Worm (Caenorhabditis elegans): ENCODE data around the gene T19C3.4.
A peak's percentile ranks its signal among the peaks of the same experiment; 100 is the strongest.

The T19C3.4 gene

ce11 chrIII:656660-657059 is 36.6 kb upstream of the T19C3.4 start:
- TF ChIP-seq blmp-1 (tag; optimal IDR thresholded peaks at IDR 0.05) (peak; percentile 85), isw-1 (GFP tag; IDR thresholded peaks at IDR 0.05) (no peak), elt-3 (tag; optimal IDR thresholded peaks at IDR 0.05) (peak in 1 of 6 experiments; percentile 60), mep-1 (tag; optimal IDR thresholded peaks at IDR 0.05) (peak; percentile 15), F16B12.6 (tag; optimal IDR thresholded peaks at IDR 0.05) (no peak), nhr-85 (tag) (peak; percentile 77), egl-13 (tag; optimal IDR thresholded peaks at IDR 0.05) (no peak), nhr-20 (tag; optimal IDR thresholded peaks at IDR 0.05) (peak; percentile 4), elt-2 (tag; optimal IDR thresholded peaks at IDR 0.05) (no peak), lin-14 (GFP tag; optimal IDR thresholded peaks at IDR 0.05) (peak; percentile 45), snu-23 (GFP tag; optimal IDR thresholded peaks at IDR 0.05) (peak; percentile 9), sox-4 (tag; optimal IDR thresholded peaks at IDR 0.05) (no peak)

ce11 chrIII:654365-654764 is 34.3 kb upstream of the T19C3.4 start:
- no peak for TF ChIP-seq efl-1 (optimal IDR thresholded peaks at IDR 0.05)
- peak in 1 of 2 experiments; percentile 28 for TF ChIP-seq efl-1 (GFP tag; optimal IDR thresholded peaks at IDR 0.05 in 1 of 2)
- peak; percentile 21 for TF ChIP-seq skn-1 (tag; optimal IDR thresholded peaks at IDR 0.05)
- no peak for TF ChIP-seq efl-3 (GFP tag; optimal IDR thresholded peaks at IDR 0.05)
- peak; percentile 68 for TF ChIP-seq blmp-1 (tag; optimal IDR thresholded peaks at IDR 0.05)
- no peak for TF ChIP-seq unc-98 (GFP tag; IDR thresholded peaks at IDR 0.05)

- TF ChIP-seq lin-35 (GFP tag; optimal IDR thresholded peaks at IDR 0.05) (peak in 1 of 2 experiments; percentile 15), efl-1 (optimal IDR thresholded peaks at IDR 0.05) (no peak), efl-1 (GFP tag; optimal IDR thresholded peaks at IDR 0.05 in 1 of 2) (peak in 1 of 2 experiments; percentile 3), jun-1 (tag; optimal IDR thresholded peaks at IDR 0.05) (no peak), nhr-20 (tag; optimal IDR thresholded peaks at IDR 0.05) (no peak), elt-2 (tag; optimal IDR thresholded peaks at IDR 0.05) (peak; percentile 44), lin-14 (GFP tag; optimal IDR thresholded peaks at IDR 0.05) (peak; percentile 42), nhr-90 (tag; optimal IDR thresholded peaks at IDR 0.05; ENCODE audit: poor library complexity) (peak; percentile 2), xbp-1 (tag; optimal IDR thresholded peaks at IDR 0.05) (no peak), nhr-85 (tag) (peak; percentile 43), lir-3 (tag; optimal IDR thresholded peaks at IDR 0.05; ENCODE audit: poor library complexity) (no peak)
Measured at ce11 chrIII:651587-651986, 31.5 kb upstream of the T19C3.4 start.

- peak; percentile 92 for TF ChIP-seq blmp-1 (tag; optimal IDR thresholded peaks at IDR 0.05)
- peak; percentile 46 for TF ChIP-seq nhr-85 (tag)
- no peak for TF ChIP-seq C16A3.4 (tag; optimal IDR thresholded peaks at IDR 0.05)
Measured at ce11 chrIII:650539-650938, 30.5 kb upstream of the T19C3.4 start.

- no peak for TF ChIP-seq alr-1 (tag; optimal IDR thresholded peaks at IDR 0.05; ENCODE audit: borderline replicate concordance)
- no peak for TF ChIP-seq fkh-8 (tag; optimal IDR thresholded peaks at IDR 0.05)
- TF ChIP-seq blmp-1 (tag; optimal IDR thresholded peaks at IDR 0.05) = peak; percentile 60
- TF ChIP-seq nhr-12 (tag; optimal IDR thresholded peaks at IDR 0.05) = no peak
- no peak for TF ChIP-seq vab-15 (tag; optimal IDR thresholded peaks at IDR 0.05)
- TF ChIP-seq elt-3 (tag; optimal IDR thresholded peaks at IDR 0.05) = peak in 1 of 6 experiments; percentile 11
- no peak for TF ChIP-seq snpc-4 (tag; optimal IDR thresholded peaks at IDR 0.05)
Measured at ce11 chrIII:649935-650334, 29.9 kb upstream of the T19C3.4 start.

- peak; percentile 46 for TF ChIP-seq snu-23 (GFP tag; optimal IDR thresholded peaks at IDR 0.05)
- peak; percentile 26 for TF ChIP-seq swsn-7 (tag; optimal IDR thresholded peaks at IDR 0.05)
- peak; percentile 7 for TF ChIP-seq tbx-2 (tag; optimal IDR thresholded peaks at IDR 0.05)
- peak in 1 of 3 experiments; percentile 25 for TF ChIP-seq ceh-82 (tag; optimal IDR thresholded peaks at IDR 0.05)
- TF ChIP-seq xbp-1 (tag; optimal IDR thresholded peaks at IDR 0.05) = peak; percentile 81
- peak in 1 of 3 experiments; percentile 7 for TF ChIP-seq dpl-1 (GFP tag; optimal IDR thresholded peaks at IDR 0.05)
- TF ChIP-seq blmp-1 (tag; optimal IDR thresholded peaks at IDR 0.05) = peak; percentile 14
- no peak for TF ChIP-seq unc-30 (tag; optimal IDR thresholded peaks at IDR 0.05)
- no peak for TF ChIP-seq nhr-20 (tag; optimal IDR thresholded peaks at IDR 0.05)
- peak; percentile 45 for TF ChIP-seq nhr-71 (tag; optimal IDR thresholded peaks at IDR 0.05)
- TF ChIP-seq fos-1 (tag; optimal IDR thresholded peaks at IDR 0.05) = no peak
- TF ChIP-seq mdl-1 (tag; optimal IDR thresholded peaks at IDR 0.05) = peak in 1 of 2 experiments; percentile 37
- TF ChIP-seq nhr-90 (tag; optimal IDR thresholded peaks at IDR 0.05; ENCODE audit: poor library complexity) = no peak
- TF ChIP-seq efl-1 (optimal IDR thresholded peaks at IDR 0.05) = peak; percentile 1 to 62
- no peak for TF ChIP-seq efl-1 (GFP tag; optimal IDR thresholded peaks at IDR 0.05 in 1 of 2)
- TF ChIP-seq mab-9 (GFP tag; IDR thresholded peaks at IDR 0.05) = no peak
- peak; percentile 64 for TF ChIP-seq lin-14 (GFP tag; optimal IDR thresholded peaks at IDR 0.05)
- no peak for TF ChIP-seq unc-86 (tag; optimal IDR thresholded peaks at IDR 0.05)
Measured at ce11 chrIII:647248-647647, 27.2 kb upstream of the T19C3.4 start.
